Fruit fly (Drosophila melanogaster) whole organism: ENCODE measurements around the gene Urm1.

ENCODE experiments used
- CG8478 ChIP-seq: fragments of >200 bp; optimal IDR thresholded peaks from 2 replicates; lab custom pipeline; 2018; ENCODE audit warnings: inconsistent platforms
- Dll ChIP-seq: fragments of >200 bp; optimal IDR thresholded peaks from 2 replicates; lab custom pipeline; 2017
- EcR ChIP-seq, 2 experiments: fragments of >200 bp; optimal IDR thresholded peaks; 2 replicates each; lab custom pipeline; 2017; ENCODE audit warnings: missing biosample characterization in 2 of 2, missing genetic modification characterization in 2 of 2, missing genetic modification reagents in 2 of 2
- pan ChIP-seq: fragments of >200 bp; optimal IDR thresholded peaks from 2 replicates; lab custom pipeline; 2017
- psq ChIP-seq: fragments of >200 bp; optimal IDR thresholded peaks from 2 replicates; lab custom pipeline; 2017
- usp ChIP-seq: fragments of >200 bp; optimal IDR thresholded peaks from 2 replicates; lab custom pipeline; 2017; ENCODE audit warnings: missing biosample characterization, missing genetic modification characterization, mixed read lengths

dm6 chr3L:7590898-7591297, 49.3 kb downstream of the Urm1 start, which contains the start of gene t-Grip84:
- TF ChIP-seq pan (lab: Kevin White, UChicago) (no peak), Dll (lab: Kevin White, UChicago) (no peak), psq (lab: Kevin White, UChicago) (no peak), usp (GFP tag; lab: Kevin White, UChicago) (no peak), CG8478 (lab: Kevin White, UChicago) (no peak), EcR (GFP tag; optimal IDR thresholded peaks at IDR 0.05; lab: Kevin White, UChicago) (no peak)
